Fruit fly (Drosophila melanogaster) whole organism, embryonic: ENCODE results near the gene Trs23.

Experiments
- Aef1 ChIP-seq: fragments of 200-800 bp; sonication (Bioruptor generic); IDR thresholded peaks from 3 replicates; pipeline ENCODE4 v1.3.6; 2022; ENCODE audit warnings: missing biosample characterization, missing genetic modification characterization
- B-H1 ChIP-seq: fragments of 200-800 bp; sonication (Bioruptor generic); IDR thresholded peaks from 3 replicates; pipeline ENCODE4 v1.3.6; 2022; ENCODE audit warnings: missing biosample characterization, missing genetic modification characterization
- B-H2 ChIP-seq: fragments of 200-800 bp; sonication (Bioruptor generic); optimal IDR thresholded peaks from 2 replicates; lab custom pipeline; 2018; ENCODE audit warnings: missing biosample characterization, mild to moderate bottlenecking, missing genetic modification characterization
- BEAF-32 ChIP-seq: fragments of 200-800 bp; sonication (Bioruptor generic); optimal IDR thresholded peaks from 3 replicates; lab custom pipeline; 2017; ENCODE audit warnings: missing biosample characterization, missing genetic modification characterization, mild to moderate bottlenecking, moderate library complexity, missing genetic modification reagents
- CG10565 ChIP-seq: fragments of 200-800 bp; sonication (Bioruptor generic); optimal IDR thresholded peaks from 3 replicates; lab custom pipeline; 2016; ENCODE audit warnings: missing biosample characterization, mild to moderate bottlenecking, missing genetic modification characterization
- CG12744 ChIP-seq: fragments of 200-800 bp; sonication (Bioruptor generic); optimal IDR thresholded peaks from 2 replicates; lab custom pipeline; 2016; ENCODE audit warnings: missing biosample characterization, missing genetic modification characterization
- CG13296 ChIP-seq: fragments of 200-800 bp; sonication (Bioruptor generic); optimal IDR thresholded peaks from 3 replicates; lab custom pipeline; 2018; ENCODE audit warnings: missing biosample characterization, mild to moderate bottlenecking, missing genetic modification characterization
- CG16779 ChIP-seq: fragments of 200-800 bp; sonication (Bioruptor generic); IDR thresholded peaks from 2 replicates; pipeline ENCODE4 v1.3.6; 2022; ENCODE audit warnings: missing biosample characterization, missing genetic modification characterization
- CG17328 ChIP-seq: fragments of 200-800 bp; sonication (Bioruptor generic); IDR thresholded peaks from 2 replicates; pipeline ENCODE4 v1.3.6; 2022; ENCODE audit warnings: missing biosample characterization, missing genetic modification characterization
- CG1792 ChIP-seq: fragments of 200-800 bp; sonication (Bioruptor generic); optimal IDR thresholded peaks from 2 replicates; lab custom pipeline; 2016; ENCODE audit warnings: missing biosample characterization, missing genetic modification characterization
- CG18599 ChIP-seq: fragments of 200-800 bp; sonication (Bioruptor generic); optimal IDR thresholded peaks from 3 replicates; lab custom pipeline; 2017; ENCODE audit warnings: missing biosample characterization, missing genetic modification characterization, mild to moderate bottlenecking, moderate library complexity, missing genetic modification reagents
- CG2889 ChIP-seq: fragments of 200-800 bp; sonication (Bioruptor generic); IDR thresholded peaks from 3 replicates; pipeline ENCODE4 v1.3.6; 2022; ENCODE audit warnings: missing biosample characterization, missing genetic modification characterization
- CG3281 ChIP-seq: fragments of 200-800 bp; sonication (Bioruptor generic); optimal IDR thresholded peaks from 3 replicates; lab custom pipeline; 2017; ENCODE audit warnings: missing biosample characterization, mild to moderate bottlenecking, missing genetic modification characterization
- CG33213 ChIP-seq: fragments of 200-800 bp; sonication (Bioruptor generic); optimal IDR thresholded peaks from 3 replicates; lab custom pipeline; 2016; ENCODE audit warnings: missing biosample characterization, missing genetic modification characterization
- CG3407 ChIP-seq: fragments of 200-800 bp; sonication (Bioruptor generic); optimal IDR thresholded peaks from 2 replicates; lab custom pipeline; 2018; ENCODE audit warnings: missing biosample characterization, mild to moderate bottlenecking, missing genetic modification characterization
- CG3838 ChIP-seq: fragments of 200-800 bp; sonication (Bioruptor generic); optimal IDR thresholded peaks from 3 replicates; lab custom pipeline; 2016; ENCODE audit warnings: missing biosample characterization, missing genetic modification characterization
- CG6683 ChIP-seq: fragments of 200-800 bp; sonication (Bioruptor generic); optimal IDR thresholded peaks from 2 replicates; lab custom pipeline; 2017; ENCODE audit warnings: missing biosample characterization, mild to moderate bottlenecking, missing genetic modification characterization, missing genetic modification reagents
- CG6765 ChIP-seq: fragments of 200-800 bp; sonication (Bioruptor generic); optimal IDR thresholded peaks from 3 replicates; lab custom pipeline; 2017; ENCODE audit warnings: missing biosample characterization, mild to moderate bottlenecking, missing genetic modification characterization
- CG7839 ChIP-seq: fragments of 200-800 bp; sonication (Bioruptor generic); optimal IDR thresholded peaks from 3 replicates; lab custom pipeline; 2018; ENCODE audit warnings: missing biosample characterization, mild to moderate bottlenecking, missing genetic modification characterization, moderate library complexity
- CG9727 ChIP-seq: fragments of 200-800 bp; sonication (Bioruptor generic); optimal IDR thresholded peaks from 3 replicates; lab custom pipeline; 2017; ENCODE audit warnings: missing biosample characterization, mild to moderate bottlenecking, missing genetic modification characterization
- CG9797 ChIP-seq: fragments of 200-800 bp; sonication (Bioruptor generic); optimal IDR thresholded peaks from 3 replicates; lab custom pipeline; 2018; ENCODE audit warnings: missing biosample characterization, mild to moderate bottlenecking, missing genetic modification characterization
- CG9932 ChIP-seq: fragments of 200-800 bp; sonication (Bioruptor generic); IDR thresholded peaks from 2 replicates; pipeline ENCODE4 v1.3.6; 2022; ENCODE audit warnings: missing biosample characterization, missing genetic modification characterization
- D19A ChIP-seq: fragments of 200-800 bp; optimal IDR thresholded peaks from 3 replicates; lab custom pipeline; 2019; ENCODE audit warnings: missing biosample characterization, mild to moderate bottlenecking, missing genetic modification characterization, moderate library complexity
- Doc2 ChIP-seq: fragments of 200-800 bp; sonication (Bioruptor generic); IDR thresholded peaks from 2 replicates; pipeline ENCODE4 v1.3.6; 2022; ENCODE audit warnings: missing biosample characterization, missing genetic modification characterization
- Drgx ChIP-seq: fragments of 200-800 bp; sonication (Bioruptor generic); IDR thresholded peaks from 2 replicates; pipeline ENCODE4 v1.3.6; 2022; ENCODE audit warnings: missing biosample characterization, missing genetic modification characterization
- GATAe ChIP-seq: fragments of 200-800 bp; sonication (Bioruptor generic); conservative IDR thresholded peaks from 2 replicates; pipeline ENCODE4 v1.3.6; 2022; ENCODE audit warnings: missing biosample characterization, missing genetic modification characterization
- H15 ChIP-seq: fragments of 200-800 bp; sonication (Bioruptor generic); IDR thresholded peaks from 3 replicates; pipeline ENCODE4 v1.3.6; 2022; ENCODE audit warnings: missing biosample characterization, missing genetic modification characterization
- HLH54F ChIP-seq: fragments of 200-800 bp; sonication (Bioruptor generic); optimal IDR thresholded peaks from 3 replicates; lab custom pipeline; 2016; ENCODE audit warnings: missing biosample characterization, missing genetic modification characterization
- HmgD ChIP-seq: fragments of 200-800 bp; sonication (Bioruptor generic); optimal IDR thresholded peaks from 3 replicates; lab custom pipeline; 2016; ENCODE audit warnings: missing biosample characterization, missing genetic modification characterization
- MTF-1 ChIP-seq: fragments of 200-800 bp; sonication (Bioruptor generic); optimal IDR thresholded peaks from 2 replicates; lab custom pipeline; 2018; ENCODE audit warnings: missing biosample characterization, mild to moderate bottlenecking, missing genetic modification characterization, borderline replicate concordance
- NC2α ChIP-seq: fragments of 200-800 bp; sonication (Bioruptor generic); optimal IDR thresholded peaks from 2 replicates; lab custom pipeline; 2016; ENCODE audit warnings: missing biosample characterization, missing genetic modification characterization
- Spps ChIP-seq: fragments of 200-800 bp; sonication (Bioruptor generic); optimal IDR thresholded peaks from 2 replicates; lab custom pipeline; 2018; ENCODE audit warnings: missing biosample characterization, mild to moderate bottlenecking, missing genetic modification characterization
- Taf1 ChIP-seq: fragments of 200-800 bp; sonication (Bioruptor generic); IDR thresholded peaks from 2 replicates; pipeline ENCODE4 v1.3.6; 2022; ENCODE audit warnings: missing biosample characterization, missing genetic modification characterization
- ac ChIP-seq: fragments of 200-800 bp; sonication (Bioruptor generic); optimal IDR thresholded peaks from 3 replicates; lab custom pipeline; 2017; ENCODE audit warnings: missing biosample characterization, mild to moderate bottlenecking, missing genetic modification characterization
- al ChIP-seq: fragments of 200-800 bp; sonication (Bioruptor generic); IDR thresholded peaks from 2 replicates; pipeline ENCODE4 v1.3.6; 2022; ENCODE audit warnings: missing biosample characterization, missing genetic modification characterization
- ash1 ChIP-seq: fragments of 200-800 bp; sonication (Bioruptor generic); optimal IDR thresholded peaks from 2 replicates; lab custom pipeline; 2018; ENCODE audit warnings: missing biosample characterization, mild to moderate bottlenecking, missing genetic modification characterization
- corto ChIP-seq: fragments of 200-800 bp; sonication (Bioruptor generic); optimal IDR thresholded peaks from 2 replicates; lab custom pipeline; 2016; ENCODE audit warnings: missing biosample characterization, mild to moderate bottlenecking, missing genetic modification characterization, moderate library complexity
- croc ChIP-seq: fragments of 200-800 bp; sonication (Bioruptor generic); conservative IDR thresholded peaks from 3 replicates; pipeline ENCODE4 v1.3.6; 2022; ENCODE audit warnings: missing biosample characterization, missing genetic modification characterization
- dan ChIP-seq: fragments of 200-800 bp; sonication (Bioruptor generic); IDR thresholded peaks from 2 replicates; pipeline ENCODE4 v1.3.6; 2022; ENCODE audit warnings: missing biosample characterization, missing genetic modification characterization
- eve ChIP-seq, 2 experiments: fragments of >200 bp; optimal IDR thresholded peaks; 2 replicates each; lab custom pipeline; 2017; ENCODE audit warnings: missing biosample characterization in 2 of 2, missing genetic modification characterization in 2 of 2
- ftz-f1 ChIP-seq: fragments of 200-800 bp; sonication (Bioruptor generic); optimal IDR thresholded peaks from 2 replicates; lab custom pipeline; 2016; ENCODE audit warnings: missing biosample characterization, missing genetic modification characterization
- lov ChIP-seq, 2 experiments: fragments of 200-800 bp in 1 of 2; fragments of >200 bp in 1 of 2; sonication (Bioruptor generic) in 1 of 2; IDR thresholded peaks in 1 of 2; optimal IDR thresholded peaks in 1 of 2; 2 replicates in 1 of 2; 3 replicates in 1 of 2; pipeline versions ENCODE4 v1.3.6 to Lab custom; 2017 to 2022; ENCODE audit warnings: missing biosample characterization in 1 of 2, missing genetic modification characterization in 1 of 2
- pb ChIP-seq: fragments of 200-800 bp; sonication (Bioruptor generic); optimal IDR thresholded peaks from 3 replicates; lab custom pipeline; 2016; ENCODE audit warnings: missing biosample characterization, missing genetic modification characterization
- ro ChIP-seq: fragments of 200-800 bp; sonication (Bioruptor generic); IDR thresholded peaks from 2 replicates; pipeline ENCODE4 v1.3.6; 2022; ENCODE audit warnings: missing biosample characterization, missing genetic modification characterization
- run ChIP-seq: fragments of 200-800 bp; sonication (Bioruptor generic); optimal IDR thresholded peaks from 3 replicates; lab custom pipeline; 2018; ENCODE audit warnings: missing biosample characterization, mild to moderate bottlenecking, missing genetic modification characterization
- sens ChIP-seq: fragments of 200-800 bp; sonication (Bioruptor generic); peaks from one replicate; lab custom pipeline; 2016; ENCODE audit warnings: missing biosample characterization, missing genetic modification characterization
- so ChIP-seq: fragments of 200-800 bp; sonication (Bioruptor generic); IDR thresholded peaks from 3 replicates; pipeline ENCODE4 v1.3.6; 2022; ENCODE audit warnings: missing biosample characterization, missing genetic modification characterization
- tll ChIP-seq, 2 experiments: fragments of 200-800 bp in 1 of 2; fragments of >200 bp in 1 of 2; sonication (Bioruptor generic) in 1 of 2; optimal IDR thresholded peaks; 2 replicates each; lab custom pipeline; 2017 to 2019; ENCODE audit warnings: missing biosample characterization in 2 of 2, missing genetic modification characterization in 2 of 2, mild to moderate bottlenecking in 1 of 2, moderate library complexity in 1 of 2
- tna ChIP-seq: fragments of 200-800 bp; sonication (Bioruptor generic); IDR thresholded peaks from 2 replicates; pipeline ENCODE4 v1.3.6; 2022; ENCODE audit warnings: missing biosample characterization, missing genetic modification characterization; ENCODE audit not compliant: partially characterized antibody
- trh ChIP-seq: fragments of 200-800 bp; sonication (Bioruptor generic); optimal IDR thresholded peaks from 2 replicates; lab custom pipeline; 2016; ENCODE audit warnings: missing biosample characterization, missing genetic modification characterization
- z ChIP-seq: fragments of 200-800 bp; sonication (Bioruptor generic); IDR thresholded peaks from 3 replicates; pipeline ENCODE4 v1.3.6; 2022; ENCODE audit warnings: missing biosample characterization, missing genetic modification characterization

Gene Trs23

dm6 chr2L:8708399-8709077 lies 22.5 kb downstream of the Trs23 start (continued):
- TF ChIP-seq B-H1 (GFP tag; lab: Robert Waterston, UW) = no peak
- TF ChIP-seq CG3838 (GFP tag; lab: Kevin White, UChicago) = no peak
- no peak for TF ChIP-seq CG10565 (GFP tag; lab: Kevin White, UChicago)
- peak; percentile 54; the same call in 2 of the 3 replicates for TF ChIP-seq z (GFP tag; lab: Robert Waterston, UW)
- no peak for TF ChIP-seq CG16779
- no peak for TF ChIP-seq ash1
- TF ChIP-seq HmgD (GFP tag; lab: Kevin White, UChicago) = no peak
- TF ChIP-seq CG33213 (GFP tag; lab: Kevin White, UChicago) = no peak
- TF ChIP-seq eve (GFP tag; optimal IDR thresholded peaks at IDR 0.05; lab: Kevin White, UChicago) = peak in 1 of 2 experiments; percentile 70
- no peak for TF ChIP-seq BEAF-32 (GFP tag; lab: Kevin White, UChicago)
- TF ChIP-seq Taf1 (GFP tag; lab: Robert Waterston, UW) = no peak
- TF ChIP-seq MTF-1 (GFP tag; lab: Kevin White, UChicago) = no peak
- TF ChIP-seq CG9932 (GFP tag; lab: Robert Waterston, UW) = no peak
- TF ChIP-seq Doc2 (GFP tag; lab: Robert Waterston, UW) = no peak
- TF ChIP-seq GATAe (GFP tag; lab: Robert Waterston, UW) = no peak
- TF ChIP-seq al = no peak
- no peak for TF ChIP-seq CG7839 (tag; lab: Kevin White, UChicago)
- TF ChIP-seq Drgx (GFP tag; lab: Robert Waterston, UW) = no peak
- TF ChIP-seq CG6683 (GFP tag; lab: Kevin White, UChicago) = no peak
- TF ChIP-seq CG13296 (GFP tag; lab: Kevin White, UChicago) = no peak
- no peak for TF ChIP-seq NC2α (GFP tag; lab: Kevin White, UChicago)
- TF ChIP-seq lov (optimal IDR thresholded peaks at IDR 0.05; lab: Kevin White, UChicago) = no peak
- TF ChIP-seq lov (GFP tag; IDR thresholded peaks at IDR 0.05; lab: Robert Waterston, UW) = no peak
- TF ChIP-seq H15 = no peak
- no peak for TF ChIP-seq ftz-f1 (GFP tag; lab: Kevin White, UChicago)
- no peak for TF ChIP-seq CG6765
- TF ChIP-seq trh = no peak
- TF ChIP-seq Aef1 = no peak
- no peak for TF ChIP-seq run
- TF ChIP-seq sens (GFP tag; lab: Kevin White, UChicago) = peak; percentile 64
- TF ChIP-seq CG9797 = no peak
- no peak for TF ChIP-seq CG18599
- no peak for TF ChIP-seq CG3281
- TF ChIP-seq ac (GFP tag; lab: Kevin White, UChicago) = no peak
- TF ChIP-seq dan (GFP tag; lab: Robert Waterston, UW) = no peak
- 0 out of 2 replicates have a peak, but pooled peaks have one; percentile 22 for TF ChIP-seq tna (GFP tag; lab: Robert Waterston, UW)
- TF ChIP-seq corto (GFP tag; lab: Kevin White, UChicago) = no peak
- TF ChIP-seq Spps (tag; lab: Kevin White, UChicago) = no peak
- TF ChIP-seq CG2889 (GFP tag; lab: Robert Waterston, UW) = no peak
- TF ChIP-seq so = no peak
- no peak for TF ChIP-seq HLH54F (GFP tag; lab: Kevin White, UChicago)
- TF ChIP-seq tll (GFP tag; optimal IDR thresholded peaks at IDR 0.05; lab: Kevin White, UChicago) = no peak
- no peak for TF ChIP-seq CG12744
- no peak for TF ChIP-seq croc (GFP tag; lab: Robert Waterston, UW)
- TF ChIP-seq CG1792 (GFP tag; lab: Kevin White, UChicago) = no peak
- TF ChIP-seq CG3407 (GFP tag; lab: Kevin White, UChicago) = no peak
- no peak for TF ChIP-seq D19A
- no peak for TF ChIP-seq CG9727 (GFP tag; lab: Kevin White, UChicago)
- TF ChIP-seq pb (GFP tag; lab: Kevin White, UChicago) = no peak
- TF ChIP-seq ro = no peak
- peak; percentile 21 for TF ChIP-seq B-H2
- TF ChIP-seq CG17328 = no peak
